Worm (Caenorhabditis elegans) whole organism, young adult: ENCODE data around the gene ZK250.14.

Experiments used
- ama-1 ChIP-seq, 3 experiments: fragments of 150-350 bp in 1 of 3; sonication (generic microtip) in 2 of 3; optimal IDR thresholded peaks; 2 replicates each; lab custom pipeline; 2014 to 2018; ENCODE audit warnings: missing biosample characterization in 2 of 3, missing genetic modification characterization in 2 of 3, missing genetic modification reagents in 2 of 3
- rec-8 ChIP-seq, 2 experiments: sonication (generic microtip); optimal IDR thresholded peaks; 2 replicates each; lab custom pipeline; 2016; ENCODE audit warnings: mild to moderate bottlenecking in 2 of 2, missing genetic modification characterization in 2 of 2, missing genetic modification reagents in 2 of 2, missing genotype in 2 of 2, missing biosample characterization in 1 of 2, missing compliant biosample characterization in 1 of 2, moderate library complexity in 1 of 2

DNA sequence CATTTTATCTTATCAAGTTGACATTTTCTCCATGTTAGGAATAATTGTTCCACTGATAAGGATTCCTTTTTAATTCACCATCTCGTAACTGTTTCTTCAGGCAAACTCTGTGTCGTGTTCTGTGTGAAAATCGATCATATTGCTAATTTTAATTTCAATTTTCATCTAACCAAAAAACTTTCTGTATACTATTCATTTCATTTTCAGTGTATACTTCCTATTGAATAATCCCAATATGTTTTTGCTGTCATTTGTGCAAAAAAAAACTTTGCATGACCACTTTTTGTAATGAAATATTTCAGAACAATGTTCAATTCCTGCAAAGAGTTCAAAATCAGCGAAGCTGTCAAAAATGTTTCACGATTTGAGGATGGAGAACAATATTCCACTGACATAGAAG lies 42.0 kb upstream of the ZK250.14 start, which contains the start of gene Y16E11A.4:
- TF ChIP-seq ama-1 (optimal IDR thresholded peaks at IDR 0.05; lab: Kevin White, UChicago) (no peak), ama-1 (GFP tag; optimal IDR thresholded peaks at IDR 0.05; lab: Kevin White, UChicago) (no peak), rec-8 (tag; optimal IDR thresholded peaks at IDR 0.05; lab: Kevin White, UChicago) (no peak)
